Worm (Caenorhabditis elegans): ENCODE data around the gene Y72A10A.1.

- TF ChIP-seq ceh-82 (tag; optimal IDR thresholded peaks at IDR 0.05) (no peak), nhr-23 (tag; optimal IDR thresholded peaks at IDR 0.05) (no peak), lsy-2 (tag; optimal IDR thresholded peaks at IDR 0.05) (no peak), nhr-77 (tag; optimal IDR thresholded peaks at IDR 0.05) (no peak), gmeb-1 (tag; optimal IDR thresholded peaks at IDR 0.05) (no peak), aly-2 (tag; optimal IDR thresholded peaks at IDR 0.05) (no peak), nhr-11 (tag; optimal IDR thresholded peaks at IDR 0.05) (no peak), nhr-6 (tag; optimal IDR thresholded peaks at IDR 0.05) (no peak), ceh-16 (tag; optimal IDR thresholded peaks at IDR 0.05) (no peak), skn-1 (tag; optimal IDR thresholded peaks at IDR 0.05) (no peak), F13H6.1 (tag; optimal IDR thresholded peaks at IDR 0.05) (no peak), ama-1 (optimal IDR thresholded peaks at IDR 0.05) (no peak), snpc-4 (tag; optimal IDR thresholded peaks at IDR 0.05) (no peak)
These were observed 16.1 kb downstream of the Y72A10A.1 start, which contains the start of gene nnt-1 for ce11 chrX:6122026-6122425.

All from whole organism, L2 larva.